Fruit fly (Drosophila melanogaster): Measurements from ENCODE around the gene okr.

The okr gene

DNA sequence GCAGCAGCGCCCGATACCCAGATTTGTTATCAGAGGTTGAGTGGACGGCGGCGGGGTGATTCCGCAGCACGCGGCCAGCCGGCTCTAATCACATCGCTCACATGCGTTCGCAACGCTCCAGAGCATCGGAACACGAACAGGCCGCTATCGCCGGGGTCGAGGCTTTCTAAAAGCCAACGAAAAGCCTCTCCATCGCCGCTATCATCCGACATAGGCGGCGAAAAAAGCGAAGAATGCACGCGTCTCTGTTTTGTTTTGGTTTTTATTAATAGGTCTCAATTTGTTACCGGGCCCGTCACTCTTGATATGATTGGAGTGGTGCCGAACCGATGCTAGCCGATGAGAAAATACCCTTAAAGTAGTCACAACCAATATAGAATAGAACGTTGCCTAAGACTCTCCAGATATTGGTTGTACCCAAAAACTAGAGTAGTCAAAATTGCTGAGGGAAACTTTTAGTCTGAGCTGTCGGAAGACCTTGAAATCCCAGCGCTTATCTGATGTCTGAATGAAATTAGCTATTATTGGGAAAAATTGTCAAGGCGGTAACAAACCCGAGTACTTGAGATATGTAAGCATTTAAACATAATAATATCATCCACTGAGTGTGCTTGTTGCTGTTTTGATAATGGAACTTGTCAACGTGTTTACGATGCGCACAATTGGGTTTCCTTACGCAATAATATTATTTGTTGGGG lies 49.5 kb upstream of the okr start, which contains the start of gene CG17261 (continued):
- no peak for TF ChIP-seq CG3163 (GFP tag; optimal IDR thresholded peaks at IDR 0.05)
- TF ChIP-seq da (GFP tag; optimal IDR thresholded peaks at IDR 0.05), result no peak
- TF ChIP-seq CG14860 (GFP tag; IDR thresholded peaks at IDR 0.05; ENCODE audit: partially characterized antibody), result no peak
- TF ChIP-seq dmrt99B (tag; optimal IDR thresholded peaks at IDR 0.05), result peak; percentile 22
- TF ChIP-seq CG7372 (GFP tag; IDR thresholded peaks at IDR 0.05), result no peak
- TF ChIP-seq tx (GFP tag; optimal IDR thresholded peaks at IDR 0.05), result peak; percentile 5
- TF ChIP-seq ci (GFP tag; IDR thresholded peaks at IDR 0.05), result no peak
- peak; percentile 24; the same call in 1 of the 2 replicates for TF ChIP-seq lmd (GFP tag; IDR thresholded peaks at IDR 0.05)
- no peak for TF ChIP-seq h (optimal IDR thresholded peaks at IDR 0.05)
- no peak for TF ChIP-seq CG31365 (tag; optimal IDR thresholded peaks at IDR 0.05)
- TF ChIP-seq sug (tag; optimal IDR thresholded peaks at IDR 0.05), result peak; percentile 93
- TF ChIP-seq zfh1 (GFP tag; IDR thresholded peaks at IDR 0.05), result no peak
- peak; percentile 25 for TF ChIP-seq vfl (GFP tag; optimal IDR thresholded peaks at IDR 0.05)
- TF ChIP-seq zf30C (GFP tag; optimal IDR thresholded peaks at IDR 0.05), result no peak
- TF ChIP-seq CG17361 (GFP tag; IDR thresholded peaks at IDR 0.05), result 0 out of 3 replicates have a peak, but pooled peaks have one; percentile 8
- peak; percentile 40 for TF ChIP-seq Side (GFP tag; optimal IDR thresholded peaks at IDR 0.05)
- TF ChIP-seq CG11093 (GFP tag; IDR thresholded peaks at IDR 0.05), result no peak
- TF ChIP-seq Gug (GFP tag; IDR thresholded peaks at IDR 0.05), result peak; percentile 22; the same call in 1 of the 4 replicates
- TF ChIP-seq Sox102F (GFP tag; optimal IDR thresholded peaks at IDR 0.05), result peak; percentile 21
- TF ChIP-seq amos (GFP tag; IDR thresholded peaks at IDR 0.05; ENCODE audit: partially characterized antibody), result no peak; the same call in 1 of the 2 replicates
- peak; percentile 60; the same call in 1 of the 2 replicates for TF ChIP-seq Atf6 (GFP tag; IDR thresholded peaks at IDR 0.05)
- no peak for TF ChIP-seq CG5245 (GFP tag; optimal IDR thresholded peaks at IDR 0.05)
- no peak for TF ChIP-seq Max (GFP tag; optimal IDR thresholded peaks at IDR 0.05)
- TF ChIP-seq CG13287 (GFP tag; IDR thresholded peaks at IDR 0.05; ENCODE audit: partially characterized antibody), result no peak
- peak; percentile 22 for TF ChIP-seq CG7786 (GFP tag; optimal IDR thresholded peaks at IDR 0.05)
- TF ChIP-seq CG9727 (GFP tag; optimal IDR thresholded peaks at IDR 0.05), result peak; percentile 55
- peak; percentile 62 for TF ChIP-seq crol (GFP tag; IDR thresholded peaks at IDR 0.05)
- no peak for TF ChIP-seq CrebB (tag; optimal IDR thresholded peaks at IDR 0.05)
- peak; percentile 52; the same call in 1 of the 2 replicates for TF ChIP-seq seq (GFP tag; IDR thresholded peaks at IDR 0.05)
- no peak for TF ChIP-seq Dbx (GFP tag; IDR thresholded peaks at IDR 0.05)
- peak; percentile 23 for TF ChIP-seq shn (GFP tag; optimal IDR thresholded peaks at IDR 0.05)
- TF ChIP-seq sob (GFP tag; IDR thresholded peaks at IDR 0.05), result peak; percentile 47; the same call in 1 of the 2 replicates
- no peak for TF ChIP-seq CG12299 (tag; optimal IDR thresholded peaks at IDR 0.05)
- peak; percentile 78 for TF ChIP-seq Rfx (GFP tag; IDR thresholded peaks at IDR 0.05)
- TF ChIP-seq ems (GFP tag; optimal IDR thresholded peaks at IDR 0.05), result peak; percentile 23
- no peak for TF ChIP-seq CG17802 (tag; optimal IDR thresholded peaks at IDR 0.05)
- no peak for TF ChIP-seq CG13123 (GFP tag; optimal IDR thresholded peaks at IDR 0.05)
- peak; percentile 6 for TF ChIP-seq CG6683 (GFP tag; optimal IDR thresholded peaks at IDR 0.05)
- peak; percentile 55 for TF ChIP-seq CG15269 (tag; optimal IDR thresholded peaks at IDR 0.05)
- no peak for TF ChIP-seq GATAe (GFP tag; conservative IDR thresholded peaks at IDR 0.05)
- TF ChIP-seq CG1024 (GFP tag; IDR thresholded peaks at IDR 0.05), result no peak
- no peak for TF ChIP-seq CG13775 (GFP tag; optimal IDR thresholded peaks at IDR 0.05)
- no peak for TF ChIP-seq CG8281 (tag; optimal IDR thresholded peaks at IDR 0.05)
- no peak for TF ChIP-seq CG18764 (GFP tag; optimal IDR thresholded peaks at IDR 0.05)
- TF ChIP-seq CG9817 (tag; optimal IDR thresholded peaks at IDR 0.05), result peak; percentile 33
- peak; percentile 73 for TF ChIP-seq Vsx1 (GFP tag; optimal IDR thresholded peaks at IDR 0.05)
- no peak for TF ChIP-seq Neu2 (GFP tag; optimal IDR thresholded peaks at IDR 0.05; ENCODE audit: borderline replicate concordance)
- no peak for TF ChIP-seq CG10979 (tag; optimal IDR thresholded peaks at IDR 0.05)
- TF ChIP-seq vnd (GFP tag; IDR thresholded peaks at IDR 0.05; ENCODE audit: partially characterized antibody), result 0 out of 3 replicates have a peak, but pooled peaks have one; percentile 47
- TF ChIP-seq CG15514 (GFP tag; optimal IDR thresholded peaks at IDR 0.05), result peak; percentile 30
